Fruit fly (Drosophila melanogaster) whole organism, embryonic: ENCODE results near the gene Tsf1.

ENCODE experiments used
- Atf6 ChIP-seq: fragments of 200-800 bp; sonication (Bioruptor generic); IDR thresholded peaks from 2 replicates; pipeline ENCODE4 v1.3.6; 2022; ENCODE audit warnings: missing biosample characterization, missing genetic modification characterization
- CG11093 ChIP-seq: fragments of 200-800 bp; sonication (Bioruptor generic); IDR thresholded peaks from 3 replicates; pipeline ENCODE4 v1.3.6; 2022; ENCODE audit warnings: missing biosample characterization, missing genetic modification characterization
- CG12219 ChIP-seq: fragments of 200-800 bp; sonication (Bioruptor generic); optimal IDR thresholded peaks from 3 replicates; lab custom pipeline; 2018; ENCODE audit warnings: missing biosample characterization, mild to moderate bottlenecking, missing genetic modification characterization
- CG14710 ChIP-seq: fragments of 200-800 bp; sonication (Bioruptor generic); optimal IDR thresholded peaks from 3 replicates; lab custom pipeline; 2019; ENCODE audit warnings: missing biosample characterization, mild to moderate bottlenecking, missing genetic modification characterization, moderate library complexity
- CG16779 ChIP-seq: fragments of 200-800 bp; sonication (Bioruptor generic); IDR thresholded peaks from 2 replicates; pipeline ENCODE4 v1.3.6; 2022; ENCODE audit warnings: missing biosample characterization, missing genetic modification characterization
- CG17186 ChIP-seq: fragments of 200-800 bp; sonication (Bioruptor generic); optimal IDR thresholded peaks from 3 replicates; lab custom pipeline; 2017; ENCODE audit warnings: missing biosample characterization, missing genetic modification reagents, missing genetic modification characterization
- CG17829 ChIP-seq: fragments of 200-800 bp; optimal IDR thresholded peaks from 2 replicates; lab custom pipeline; 2019; ENCODE audit warnings: missing biosample characterization, mild to moderate bottlenecking, missing genetic modification characterization, moderate library complexity
- CG31365 ChIP-seq: fragments of 200-800 bp; sonication (Bioruptor generic); optimal IDR thresholded peaks from 2 replicates; lab custom pipeline; 2018; ENCODE audit warnings: missing biosample characterization, mild to moderate bottlenecking, missing genetic modification characterization
- CG33213 ChIP-seq: fragments of 200-800 bp; sonication (Bioruptor generic); optimal IDR thresholded peaks from 3 replicates; lab custom pipeline; 2016; ENCODE audit warnings: missing biosample characterization, missing genetic modification characterization
- CG33557 ChIP-seq: fragments of 200-800 bp; sonication (Bioruptor generic); optimal IDR thresholded peaks from 2 replicates; lab custom pipeline; 2019; ENCODE audit warnings: missing biosample characterization, mild to moderate bottlenecking, missing genetic modification characterization, moderate library complexity
- CG3407 ChIP-seq: fragments of 200-800 bp; sonication (Bioruptor generic); optimal IDR thresholded peaks from 2 replicates; lab custom pipeline; 2018; ENCODE audit warnings: missing biosample characterization, mild to moderate bottlenecking, missing genetic modification characterization
- CG4617 ChIP-seq: fragments of 200-800 bp; sonication (Bioruptor generic); optimal IDR thresholded peaks from 3 replicates; lab custom pipeline; 2016; ENCODE audit warnings: missing biosample characterization, missing genetic modification characterization, borderline replicate concordance
- CG6654 ChIP-seq: fragments of 200-800 bp; sonication (Bioruptor generic); optimal IDR thresholded peaks from 2 replicates; lab custom pipeline; 2017; ENCODE audit warnings: missing biosample characterization, mild to moderate bottlenecking, missing genetic modification characterization
- CG6683 ChIP-seq: fragments of 200-800 bp; sonication (Bioruptor generic); optimal IDR thresholded peaks from 2 replicates; lab custom pipeline; 2017; ENCODE audit warnings: missing biosample characterization, mild to moderate bottlenecking, missing genetic modification characterization, missing genetic modification reagents
- CG7271 ChIP-seq: fragments of 200-800 bp; sonication (Bioruptor generic); optimal IDR thresholded peaks from 2 replicates; lab custom pipeline; 2018; ENCODE audit warnings: missing biosample characterization, mild to moderate bottlenecking, missing genetic modification characterization, moderate library complexity
- CG8281 ChIP-seq: fragments of 200-800 bp; sonication (Bioruptor generic); optimal IDR thresholded peaks from 2 replicates; lab custom pipeline; 2018; ENCODE audit warnings: missing biosample characterization, mild to moderate bottlenecking, missing genetic modification characterization, moderate library complexity
- CG8290 ChIP-seq, 3 experiments: fragments of 200-800 bp; sonication (Bioruptor generic); optimal IDR thresholded peaks; 2 replicates each; lab custom pipeline; 2016 to 2019; ENCODE audit warnings: missing biosample characterization in 3 of 3, missing genetic modification characterization in 3 of 3, mild to moderate bottlenecking in 2 of 3, moderate library complexity in 1 of 3
- CG8388 ChIP-seq: fragments of 200-800 bp; sonication (Bioruptor generic); optimal IDR thresholded peaks from 2 replicates; lab custom pipeline; 2019; ENCODE audit warnings: missing biosample characterization, mild to moderate bottlenecking, missing genetic modification characterization, moderate library complexity
- CHES-1-like ChIP-seq: fragments of 200-800 bp; sonication (Bioruptor generic); optimal IDR thresholded peaks from 2 replicates; lab custom pipeline; 2016; ENCODE audit warnings: missing biosample characterization, missing genetic modification characterization
- CoRest ChIP-seq: fragments of 200-800 bp; sonication (Bioruptor generic); optimal IDR thresholded peaks from 3 replicates; lab custom pipeline; 2018; ENCODE audit warnings: missing biosample characterization, mild to moderate bottlenecking, missing genetic modification characterization, moderate library complexity
- D ChIP-seq, 2 experiments: fragments of 200-800 bp in 1 of 2; fragments of >200 bp in 1 of 2; sonication (Bioruptor generic) in 1 of 2; optimal IDR thresholded peaks; 2 replicates in 1 of 2; 3 replicates in 1 of 2; lab custom pipeline; 2017; ENCODE audit warnings: mild to moderate bottlenecking in 1 of 2, missing biosample characterization in 1 of 2, missing genetic modification characterization in 1 of 2, missing genetic modification reagents in 1 of 2
- Dbx ChIP-seq: fragments of 200-800 bp; sonication (Bioruptor generic); IDR thresholded peaks from 3 replicates; pipeline ENCODE4 v1.3.6; 2022; ENCODE audit warnings: missing biosample characterization, missing genetic modification characterization
- Dek ChIP-seq: fragments of 200-800 bp; sonication (Bioruptor generic); optimal IDR thresholded peaks from 3 replicates; lab custom pipeline; 2019; ENCODE audit warnings: missing biosample characterization, mild to moderate bottlenecking, missing genetic modification characterization, moderate library complexity
- Eip74EF ChIP-seq, 2 experiments: fragments of 200-800 bp in 1 of 2; fragments of >200 bp in 1 of 2; sonication (Bioruptor generic) in 1 of 2; optimal IDR thresholded peaks; 2 replicates each; lab custom pipeline; 2017 to 2019; ENCODE audit warnings: missing biosample characterization in 2 of 2, missing genetic modification characterization in 2 of 2, mild to moderate bottlenecking in 1 of 2, moderate library complexity in 1 of 2
- Gsc ChIP-seq: fragments of 200-800 bp; sonication (Bioruptor generic); IDR thresholded peaks from 2 replicates; pipeline ENCODE4 v1.3.6; 2022; ENCODE audit warnings: missing biosample characterization, missing genetic modification characterization
- HHEX ChIP-seq: fragments of 200-800 bp; sonication (Bioruptor generic); optimal IDR thresholded peaks from 3 replicates; lab custom pipeline; 2017; ENCODE audit warnings: missing biosample characterization, mild to moderate bottlenecking, missing genetic modification characterization, missing genetic modification reagents
- Hr39 ChIP-seq: fragments of >200 bp; optimal IDR thresholded peaks from 2 replicates; lab custom pipeline; 2017
- Lim3 ChIP-seq: fragments of 200-800 bp; sonication (Bioruptor generic); IDR thresholded peaks from 2 replicates; pipeline ENCODE4 v1.3.6; 2022; ENCODE audit warnings: missing biosample characterization, missing genetic modification characterization
- Lpt ChIP-seq: fragments of >200 bp; optimal IDR thresholded peaks from 2 replicates; lab custom pipeline; 2018; ENCODE audit warnings: missing biosample characterization, missing genetic modification characterization
- Myb ChIP-seq: fragments of 200-800 bp; sonication (Bioruptor generic); optimal IDR thresholded peaks from 2 replicates; lab custom pipeline; 2016; ENCODE audit warnings: missing biosample characterization, missing genetic modification characterization
- Scr ChIP-seq: fragments of 200-800 bp; sonication (Bioruptor generic); IDR thresholded peaks from 2 replicates; pipeline ENCODE4 v1.3.6; 2022; ENCODE audit warnings: missing biosample characterization, missing genetic modification characterization; ENCODE audit not compliant: partially characterized antibody
- Sry-δ ChIP-seq: fragments of 200-800 bp; sonication (Bioruptor generic); optimal IDR thresholded peaks from 2 replicates; lab custom pipeline; 2016; ENCODE audit warnings: missing biosample characterization, missing genetic modification characterization
- bcd ChIP-seq: fragments of 200-800 bp; sonication (Bioruptor generic); optimal IDR thresholded peaks from 2 replicates; lab custom pipeline; 2017; ENCODE audit warnings: missing biosample characterization, mild to moderate bottlenecking, missing genetic modification characterization
- crol ChIP-seq: fragments of 200-800 bp; sonication (Bioruptor generic); IDR thresholded peaks from 2 replicates; pipeline ENCODE4 v1.3.6; 2022; ENCODE audit warnings: missing biosample characterization, missing genetic modification characterization
- gt ChIP-seq: fragments of 200-800 bp; sonication (Bioruptor generic); IDR thresholded peaks from 2 replicates; pipeline ENCODE4 v1.3.6; 2022; ENCODE audit warnings: missing biosample characterization, missing genetic modification characterization
- insv ChIP-seq, 2 experiments: fragments of 200-800 bp; sonication (Bioruptor generic); optimal IDR thresholded peaks; 3 replicates each; lab custom pipeline; 2016 to 2018; ENCODE audit warnings: missing biosample characterization in 2 of 2, missing genetic modification characterization in 2 of 2
- lab ChIP-seq: fragments of 200-800 bp; sonication (Bioruptor generic); optimal IDR thresholded peaks from 3 replicates; lab custom pipeline; 2017; ENCODE audit warnings: missing biosample characterization, missing genetic modification characterization, mild to moderate bottlenecking, moderate library complexity, missing genetic modification reagents
- lmd ChIP-seq: fragments of 200-800 bp; sonication (Bioruptor generic); IDR thresholded peaks from 2 replicates; pipeline ENCODE4 v1.3.6; 2022; ENCODE audit warnings: missing biosample characterization, missing genetic modification characterization
- nau ChIP-seq: fragments of 200-800 bp; sonication (Bioruptor generic); optimal IDR thresholded peaks from 3 replicates; lab custom pipeline; 2017; ENCODE audit warnings: missing biosample characterization, mild to moderate bottlenecking, missing genetic modification characterization, missing genetic modification reagents
- p53 ChIP-seq: fragments of 200-800 bp; sonication (Bioruptor generic); optimal IDR thresholded peaks from 2 replicates; lab custom pipeline; 2016; ENCODE audit warnings: missing biosample characterization, missing genetic modification characterization
- ranshi ChIP-seq: fragments of 200-800 bp; sonication (Bioruptor generic); IDR thresholded peaks from 2 replicates; pipeline ENCODE4 v1.3.6; 2022; ENCODE audit warnings: missing biosample characterization, missing genetic modification characterization
- repo ChIP-seq: fragments of 200-800 bp; sonication (Bioruptor generic); optimal IDR thresholded peaks from 2 replicates; lab custom pipeline; 2016; ENCODE audit warnings: missing biosample characterization, missing genetic modification characterization
- sd ChIP-seq: fragments of 200-800 bp; sonication (Bioruptor generic); optimal IDR thresholded peaks from 3 replicates; lab custom pipeline; 2018; ENCODE audit warnings: missing biosample characterization, mild to moderate bottlenecking, missing genetic modification characterization, moderate library complexity
- slp2 ChIP-seq: fragments of 200-800 bp; sonication (Bioruptor generic); optimal IDR thresholded peaks from 2 replicates; lab custom pipeline; 2016; ENCODE audit warnings: missing biosample characterization, missing genetic modification characterization
- sob ChIP-seq: fragments of 200-800 bp; sonication (Bioruptor generic); IDR thresholded peaks from 2 replicates; pipeline ENCODE4 v1.3.6; 2022; ENCODE audit warnings: missing biosample characterization, missing genetic modification characterization
- tap ChIP-seq: fragments of 200-800 bp; optimal IDR thresholded peaks from 3 replicates; lab custom pipeline; 2019; ENCODE audit warnings: missing biosample characterization, mild to moderate bottlenecking, missing genetic modification characterization, moderate library complexity
- unpg ChIP-seq: fragments of 200-800 bp; sonication (Bioruptor generic); optimal IDR thresholded peaks from 3 replicates; lab custom pipeline; 2018; ENCODE audit warnings: missing biosample characterization, mild to moderate bottlenecking, missing genetic modification characterization, moderate library complexity
- wdn ChIP-seq: fragments of 200-800 bp; sonication (Bioruptor generic); IDR thresholded peaks from 2 replicates; pipeline ENCODE4 v1.3.6; 2022; ENCODE audit warnings: missing biosample characterization, missing genetic modification characterization
- zen2 ChIP-seq: fragments of 200-800 bp; sonication (Bioruptor generic); IDR thresholded peaks from 3 replicates; pipeline ENCODE4 v1.3.6; 2022; ENCODE audit warnings: missing biosample characterization, missing genetic modification characterization; ENCODE audit not compliant: partially characterized antibody

Gene Tsf1

DNA sequence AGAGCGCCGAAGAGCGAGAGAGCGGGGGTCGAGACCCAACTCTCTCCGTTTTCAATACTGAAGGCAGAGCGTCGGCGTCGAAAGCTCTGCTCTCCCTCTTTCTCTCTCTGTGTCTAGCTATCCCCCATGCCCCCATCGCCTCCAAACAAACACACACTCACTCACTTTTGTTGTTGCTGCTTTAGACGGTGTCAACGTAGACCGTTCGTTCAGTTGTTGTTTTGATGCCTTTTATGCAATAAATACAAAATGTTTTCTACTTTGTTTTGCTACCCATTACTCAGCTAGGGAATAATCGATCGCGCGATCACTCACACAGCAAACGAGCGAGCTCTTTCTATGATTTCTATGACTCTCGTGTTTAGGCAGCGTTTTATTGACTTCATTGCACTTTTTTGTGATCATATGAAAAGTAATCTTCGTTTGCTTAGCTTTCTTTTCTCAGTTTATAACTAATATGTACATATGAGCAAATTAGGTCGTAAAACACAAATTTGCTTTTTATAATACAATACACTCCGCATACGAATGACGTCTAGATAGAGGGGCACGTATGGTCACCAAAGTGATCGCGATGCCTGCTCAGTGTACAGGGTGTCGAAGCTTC is 17.9 kb downstream of the Tsf1 start (continued):
- TF ChIP-seq Atf6 (GFP tag; lab: Robert Waterston, UW) (no peak), Lim3 (no peak), CG6654 (peak; percentile 30), insv (GFP tag; optimal IDR thresholded peaks at IDR 0.05; lab: Kevin White, UChicago) (no peak), CG14710 (tag; lab: Kevin White, UChicago) (peak; percentile 20), CG4617 (GFP tag; lab: Kevin White, UChicago) (no peak), crol (peak; percentile 89), p53 (no peak), Myb (GFP tag; lab: Kevin White, UChicago) (peak; percentile 8), CG16779 (GFP tag; lab: Robert Waterston, UW) (no peak), CG8281 (tag; lab: Kevin White, UChicago) (no peak), CG7271 (no peak), CoRest (tag; lab: Kevin White, UChicago) (peak; percentile 67), wdn (GFP tag; lab: Robert Waterston, UW) (no peak), CHES-1-like (GFP tag; lab: Kevin White, UChicago) (peak; percentile 11), bcd (GFP tag; lab: Kevin White, UChicago) (no peak), CG6683 (GFP tag; lab: Kevin White, UChicago) (no peak), Eip74EF (GFP tag; optimal IDR thresholded peaks at IDR 0.05; lab: Kevin White, UChicago) (no peak), Scr (GFP tag; lab: Robert Waterston, UW) (no peak), ranshi (GFP tag; lab: Robert Waterston, UW) (no peak), Sry-δ (GFP tag; lab: Kevin White, UChicago) (no peak), Hr39 (lab: Kevin White, UChicago) (no peak), CG33213 (GFP tag; lab: Kevin White, UChicago) (no peak), CG8290 (GFP tag; optimal IDR thresholded peaks at IDR 0.05; lab: Kevin White, UChicago) (no peak), CG8290 (tag; optimal IDR thresholded peaks at IDR 0.05; lab: Kevin White, UChicago) (peak in 1 of 2 experiments; percentile 34), tap (tag; lab: Kevin White, UChicago) (no peak), lmd (GFP tag; lab: Robert Waterston, UW) (peak; percentile 36; the same call in 1 of the 2 replicates), slp2 (GFP tag; lab: Kevin White, UChicago) (peak; percentile 52), CG11093 (no peak), gt (GFP tag; lab: Robert Waterston, UW) (no peak), zen2 (GFP tag; lab: Robert Waterston, UW) (peak; percentile 76; the same call in 2 of the 3 replicates), CG3407 (GFP tag; lab: Kevin White, UChicago) (no peak), sob (GFP tag; lab: Robert Waterston, UW) (no peak), CG12219 (GFP tag; lab: Kevin White, UChicago) (no peak), lab (GFP tag; lab: Kevin White, UChicago) (no peak), HHEX (GFP tag; lab: Kevin White, UChicago) (no peak), CG8388 (GFP tag; lab: Kevin White, UChicago) (no peak), CG31365 (tag; lab: Kevin White, UChicago) (no peak), Gsc (GFP tag; lab: Robert Waterston, UW) (no peak), unpg (GFP tag; lab: Kevin White, UChicago) (no peak), CG17186 (GFP tag; lab: Kevin White, UChicago) (no peak), CG33557 (no peak), Lpt (GFP tag; lab: Kevin White, UChicago) (no peak), nau (GFP tag; lab: Kevin White, UChicago) (no peak), sd (tag; lab: Kevin White, UChicago) (no peak), D (optimal IDR thresholded peaks at IDR 0.05; lab: Kevin White, UChicago) (no peak), D (GFP tag; optimal IDR thresholded peaks at IDR 0.05; lab: Kevin White, UChicago) (no peak), repo (no peak), Dbx (GFP tag; lab: Robert Waterston, UW) (no peak), Dek (tag; lab: Kevin White, UChicago) (no peak), CG17829 (no peak)
